Fruit fly (Drosophila melanogaster) whole organism, prepupa: ENCODE data around the gene rt.

Source experiments
- CG10631 ChIP-seq: fragments of 200-800 bp; sonication (Bioruptor generic); optimal IDR thresholded peaks from 2 replicates; lab custom pipeline; 2016; ENCODE audit warnings: missing biosample characterization, missing genetic modification characterization
- CG10669 ChIP-seq: fragments of 200-800 bp; sonication (Bioruptor generic); optimal IDR thresholded peaks from 3 replicates; lab custom pipeline; 2018; ENCODE audit warnings: missing biosample characterization, mild to moderate bottlenecking, missing genetic modification characterization, moderate library complexity
- CG11294 ChIP-seq: fragments of 200-800 bp; sonication (Bioruptor generic); IDR thresholded peaks from 2 replicates; pipeline ENCODE4 v1.3.6; 2022; ENCODE audit warnings: missing biosample characterization, missing genetic modification characterization
- CG11762 ChIP-seq: fragments of 200-800 bp; sonication (Bioruptor generic); optimal IDR thresholded peaks from 3 replicates; lab custom pipeline; 2016; ENCODE audit warnings: missing biosample characterization, missing genetic modification characterization; ENCODE audit not compliant: insufficient read depth
- CG11902 ChIP-seq: fragments of 200-800 bp; sonication (Bioruptor generic); optimal IDR thresholded peaks from 3 replicates; lab custom pipeline; 2016; ENCODE audit warnings: missing biosample characterization, missing genetic modification characterization
- CG15336 ChIP-seq: fragments of 200-800 bp; sonication (Bioruptor generic); IDR thresholded peaks from 2 replicates; pipeline ENCODE4 v1.3.6; 2022; ENCODE audit warnings: missing biosample characterization, missing genetic modification characterization
- CG1621 ChIP-seq: fragments of 200-800 bp; sonication (Bioruptor generic); optimal IDR thresholded peaks from 3 replicates; lab custom pipeline; 2018; ENCODE audit warnings: missing biosample characterization, mild to moderate bottlenecking, missing genetic modification characterization
- CG16779 ChIP-seq: fragments of 200-800 bp; sonication (Bioruptor generic); optimal IDR thresholded peaks from 3 replicates; lab custom pipeline; 2017; ENCODE audit warnings: missing biosample characterization, mild to moderate bottlenecking, missing genetic modification characterization
- CG3032 ChIP-seq: fragments of 200-800 bp; optimal IDR thresholded peaks from 2 replicates; lab custom pipeline; 2019; ENCODE audit warnings: missing biosample characterization, mild to moderate bottlenecking, missing genetic modification characterization, moderate library complexity
- CG31627 ChIP-seq: fragments of 200-800 bp; sonication (Bioruptor generic); optimal IDR thresholded peaks from 3 replicates; lab custom pipeline; 2016; ENCODE audit warnings: missing biosample characterization, missing genetic modification characterization
- CG34406 ChIP-seq: fragments of 200-800 bp; sonication (Bioruptor generic); optimal IDR thresholded peaks from 3 replicates; lab custom pipeline; 2016; ENCODE audit warnings: missing biosample characterization, missing genetic modification characterization
- CG3919 ChIP-seq: fragments of 200-800 bp; sonication (Bioruptor generic); optimal IDR thresholded peaks from 3 replicates; lab custom pipeline; 2016; ENCODE audit warnings: missing biosample characterization, missing genetic modification characterization
- CG4318 ChIP-seq: fragments of 200-800 bp; sonication (Bioruptor generic); optimal IDR thresholded peaks from 3 replicates; lab custom pipeline; 2017; ENCODE audit warnings: missing biosample characterization, mild to moderate bottlenecking, missing genetic modification characterization
- CG6163 ChIP-seq: fragments of 200-800 bp; sonication (Bioruptor generic); IDR thresholded peaks from 3 replicates; pipeline ENCODE4 v1.3.6; 2022; ENCODE audit warnings: missing biosample characterization, missing genetic modification characterization
- CG6276 ChIP-seq: fragments of 200-800 bp; sonication (Bioruptor generic); optimal IDR thresholded peaks from 2 replicates; lab custom pipeline; 2017; ENCODE audit warnings: missing biosample characterization, mild to moderate bottlenecking, missing genetic modification characterization
- CG6792 ChIP-seq: fragments of 200-800 bp; sonication (Bioruptor generic); optimal IDR thresholded peaks from 3 replicates; lab custom pipeline; 2016; ENCODE audit warnings: missing biosample characterization, missing genetic modification characterization
- CG6854 ChIP-seq: fragments of 200-800 bp; sonication (Bioruptor generic); optimal IDR thresholded peaks from 2 replicates; lab custom pipeline; 2017; ENCODE audit warnings: missing biosample characterization, mild to moderate bottlenecking, missing genetic modification characterization
- CG8119 ChIP-seq: fragments of 200-800 bp; sonication (Bioruptor generic); IDR thresholded peaks from 3 replicates; pipeline ENCODE4 v1.3.6; 2022; ENCODE audit warnings: missing biosample characterization, missing genetic modification characterization
- CG8319 ChIP-seq: fragments of 200-800 bp; sonication (Bioruptor generic); optimal IDR thresholded peaks from 3 replicates; lab custom pipeline; 2016; ENCODE audit warnings: missing biosample characterization, missing genetic modification characterization
- CG8632 ChIP-seq: fragments of 200-800 bp; sonication (Bioruptor generic); optimal IDR thresholded peaks from 3 replicates; lab custom pipeline; 2016; ENCODE audit warnings: missing biosample characterization, missing genetic modification characterization
- CG9139 ChIP-seq: fragments of 200-800 bp; sonication (Bioruptor generic); optimal IDR thresholded peaks from 3 replicates; lab custom pipeline; 2017; ENCODE audit warnings: missing biosample characterization, mild to moderate bottlenecking, missing genetic modification characterization
- Eip75B ChIP-seq: fragments of 200-800 bp; sonication (Bioruptor generic); optimal IDR thresholded peaks from 3 replicates; lab custom pipeline; 2016; ENCODE audit warnings: missing biosample characterization, missing genetic modification characterization
- Eip78C ChIP-seq: fragments of 200-800 bp; sonication (Bioruptor generic); peaks from one replicate; lab custom pipeline; 2016; ENCODE audit warnings: missing biosample characterization, missing genetic modification characterization
- Eip93F ChIP-seq: fragments of 200-800 bp; sonication (Bioruptor generic); optimal IDR thresholded peaks from 2 replicates; lab custom pipeline; 2016; ENCODE audit warnings: missing biosample characterization, mild to moderate bottlenecking, missing genetic modification characterization
- Ets21C ChIP-seq: fragments of 200-800 bp; sonication (Bioruptor generic); optimal IDR thresholded peaks from 3 replicates; lab custom pipeline; 2016; ENCODE audit warnings: missing biosample characterization, missing genetic modification characterization
- Gug ChIP-seq: fragments of 200-800 bp; sonication (Bioruptor generic); IDR thresholded peaks from 2 replicates; pipeline ENCODE4 v1.3.6; 2022; ENCODE audit warnings: missing biosample characterization, missing genetic modification characterization
- Hr38 ChIP-seq: sonication (Bioruptor generic); optimal IDR thresholded peaks from 2 replicates; lab custom pipeline; 2016; ENCODE audit warnings: missing biosample characterization, missing genetic modification characterization
- Hr39 ChIP-seq: fragments of 200-800 bp; sonication (Bioruptor generic); optimal IDR thresholded peaks from 2 replicates; lab custom pipeline; 2016; ENCODE audit warnings: missing biosample characterization, missing genetic modification characterization
- Hr4 ChIP-seq: fragments of 200-800 bp; sonication (Bioruptor generic); optimal IDR thresholded peaks from 3 replicates; lab custom pipeline; 2016; ENCODE audit warnings: missing biosample characterization, missing genetic modification characterization
- Lpt ChIP-seq: fragments of 200-800 bp; sonication (Bioruptor generic); optimal IDR thresholded peaks from 3 replicates; lab custom pipeline; 2016; ENCODE audit warnings: missing biosample characterization, missing genetic modification characterization
- Met ChIP-seq: fragments of 200-800 bp; sonication (Bioruptor generic); optimal IDR thresholded peaks from 3 replicates; lab custom pipeline; 2016; ENCODE audit warnings: missing biosample characterization, missing genetic modification characterization
- OdsH ChIP-seq: fragments of 200-800 bp; sonication (Bioruptor generic); optimal IDR thresholded peaks from 3 replicates; lab custom pipeline; 2016; ENCODE audit warnings: missing biosample characterization, missing genetic modification characterization
- Smox ChIP-seq: fragments of 200-800 bp; sonication (Bioruptor generic); optimal IDR thresholded peaks from 3 replicates; lab custom pipeline; 2016; ENCODE audit warnings: missing biosample characterization, missing genetic modification characterization
- Sox102F ChIP-seq: fragments of 200-800 bp; sonication (Bioruptor generic); optimal IDR thresholded peaks from 2 replicates; lab custom pipeline; 2016; ENCODE audit warnings: missing biosample characterization, mild to moderate bottlenecking, missing genetic modification characterization
- Sox14 ChIP-seq: fragments of 200-800 bp; sonication (Bioruptor generic); optimal IDR thresholded peaks from 3 replicates; lab custom pipeline; 2016; ENCODE audit warnings: missing biosample characterization, missing genetic modification characterization
- Sox15 ChIP-seq: fragments of 200-800 bp; sonication (Bioruptor generic); optimal IDR thresholded peaks from 3 replicates; lab custom pipeline; 2016; ENCODE audit warnings: missing biosample characterization, missing genetic modification characterization
- achi ChIP-seq: fragments of 200-800 bp; sonication (Bioruptor generic); optimal IDR thresholded peaks from 3 replicates; lab custom pipeline; 2016; ENCODE audit warnings: missing biosample characterization, missing genetic modification characterization
- acj6 ChIP-seq: fragments of 200-800 bp; sonication (Bioruptor generic); optimal IDR thresholded peaks from 3 replicates; lab custom pipeline; 2016; ENCODE audit warnings: missing biosample characterization, missing genetic modification characterization
- cyc ChIP-seq: fragments of 200-800 bp; sonication (Bioruptor generic); optimal IDR thresholded peaks from 3 replicates; lab custom pipeline; 2016; ENCODE audit warnings: missing biosample characterization, missing genetic modification characterization
- dac ChIP-seq: fragments of 200-800 bp; sonication (Bioruptor generic); optimal IDR thresholded peaks from 2 replicates; lab custom pipeline; 2017; ENCODE audit warnings: missing biosample characterization, mild to moderate bottlenecking, missing genetic modification characterization
- dsx ChIP-seq: fragments of 200-800 bp; optimal IDR thresholded peaks from 3 replicates; lab custom pipeline; 2019; ENCODE audit warnings: missing biosample characterization, mild to moderate bottlenecking, missing genetic modification characterization, moderate library complexity; ENCODE audit not compliant: poor library complexity, severe bottlenecking
- esn ChIP-seq: fragments of 200-800 bp; sonication (Bioruptor generic); optimal IDR thresholded peaks from 2 replicates; lab custom pipeline; 2016; ENCODE audit warnings: missing biosample characterization, mild to moderate bottlenecking, missing genetic modification characterization, moderate library complexity
- fd59A ChIP-seq: fragments of 200-800 bp; sonication (Bioruptor generic); optimal IDR thresholded peaks from 2 replicates; lab custom pipeline; 2017; ENCODE audit warnings: missing biosample characterization, mild to moderate bottlenecking, missing genetic modification characterization, missing genetic modification reagents
- fd85E ChIP-seq: fragments of 200-800 bp; sonication (Bioruptor generic); optimal IDR thresholded peaks from 3 replicates; lab custom pipeline; 2016; ENCODE audit warnings: missing biosample characterization, missing genetic modification characterization
- fkh ChIP-seq: fragments of 200-800 bp; sonication (Bioruptor generic); optimal IDR thresholded peaks from 3 replicates; lab custom pipeline; 2017; ENCODE audit warnings: missing biosample characterization, mild to moderate bottlenecking, missing genetic modification characterization, moderate library complexity
- lz ChIP-seq: fragments of 200-800 bp; sonication (Bioruptor generic); optimal IDR thresholded peaks from 3 replicates; lab custom pipeline; 2016; ENCODE audit warnings: missing biosample characterization, missing genetic modification characterization
- pdm3 ChIP-seq: fragments of 200-800 bp; sonication (Bioruptor generic); optimal IDR thresholded peaks from 3 replicates; lab custom pipeline; 2016; ENCODE audit warnings: missing biosample characterization, missing genetic modification characterization
- ss ChIP-seq, 2 experiments: fragments of 200-800 bp; sonication (Bioruptor generic); optimal IDR thresholded peaks; 2 replicates in 1 of 2; 3 replicates in 1 of 2; lab custom pipeline; 2017 to 2018; ENCODE audit warnings: mild to moderate bottlenecking in 2 of 2, missing biosample characterization in 2 of 2, missing genetic modification characterization in 2 of 2, moderate library complexity in 1 of 2
- svp ChIP-seq: fragments of 200-800 bp; sonication (Bioruptor generic); peaks from one replicate; lab custom pipeline; 2016; ENCODE audit warnings: missing biosample characterization, missing genetic modification characterization
- topi ChIP-seq: fragments of 200-800 bp; sonication (Bioruptor generic); optimal IDR thresholded peaks from 3 replicates; lab custom pipeline; 2016; ENCODE audit warnings: missing biosample characterization, missing genetic modification characterization
- vri ChIP-seq: fragments of 200-800 bp; sonication (Bioruptor generic); optimal IDR thresholded peaks from 3 replicates; lab custom pipeline; 2016; ENCODE audit warnings: missing biosample characterization, mild to moderate bottlenecking, missing genetic modification characterization

rt gene

DNA sequence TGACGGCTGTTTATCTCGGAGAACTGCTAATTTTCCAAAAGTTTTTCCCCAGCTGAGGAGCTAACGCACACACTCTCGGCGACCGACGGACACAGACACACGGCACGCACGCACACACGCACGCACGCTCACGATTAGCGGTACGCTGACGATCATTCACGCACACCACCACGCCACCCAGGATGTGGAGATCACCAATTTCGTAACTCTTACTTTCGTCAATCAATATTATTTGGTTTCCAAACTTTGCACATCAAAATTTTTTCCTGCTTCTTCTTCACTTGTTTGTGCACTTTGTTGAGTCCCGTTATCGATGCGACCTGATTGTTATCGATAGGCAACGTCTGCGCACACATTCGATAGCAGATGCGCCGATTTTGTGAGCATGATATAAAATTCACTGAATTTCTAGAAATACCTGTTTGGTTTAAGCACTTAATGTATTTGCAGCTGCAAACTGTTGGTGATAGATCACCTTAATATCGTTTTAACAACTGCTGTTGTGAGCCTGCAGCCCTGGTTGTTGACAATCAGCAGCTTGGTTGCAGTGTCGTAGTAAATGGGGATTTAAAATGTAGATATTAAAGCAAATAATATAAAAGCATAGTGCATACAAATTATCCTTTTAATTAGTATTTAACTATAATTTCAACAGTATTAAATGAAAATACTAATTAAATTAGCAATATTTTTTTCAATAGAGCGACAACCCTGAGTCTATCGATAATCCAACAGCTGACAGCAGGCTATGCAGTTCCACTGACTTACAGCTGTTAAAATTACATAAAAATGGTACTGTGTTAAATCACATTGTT, 25.4 kb downstream of the rt start, which contains the start of the genes CG7394 and Mob2:
Gene CG7394, plus strand, starts transcription at position 51 of the 815 bp plus-strand sequence.
Gene Mob2, minus strand, starts transcription at position 288 of the 815 bp plus-strand sequence.
- peak; percentile 93 for TF ChIP-seq Hr4
- TF ChIP-seq Lpt (GFP tag; lab: Kevin White, UChicago) = peak; percentile 60
- TF ChIP-seq CG9139 = no peak
- peak; percentile 77 for TF ChIP-seq CG11294 (GFP tag; lab: Robert Waterston, UW)
- peak; percentile 92 for TF ChIP-seq Smox (GFP tag; lab: Kevin White, UChicago)
- TF ChIP-seq fd59A (GFP tag; lab: Kevin White, UChicago) = peak; percentile 73
- TF ChIP-seq Ets21C (GFP tag; lab: Kevin White, UChicago) = peak; percentile 72
- TF ChIP-seq CG3919 (GFP tag; lab: Kevin White, UChicago) = peak; percentile 89
- TF ChIP-seq CG1621 (tag; lab: Kevin White, UChicago) = peak; percentile 49
- TF ChIP-seq esn = peak; percentile 92
- TF ChIP-seq CG8632 (GFP tag; lab: Kevin White, UChicago) = peak; percentile 88
- peak; percentile 90 for TF ChIP-seq Sox102F (GFP tag; lab: Kevin White, UChicago)
- TF ChIP-seq OdsH = peak; percentile 92
- TF ChIP-seq CG15336 (GFP tag; lab: Robert Waterston, UW) = peak; percentile 89
- TF ChIP-seq CG6854 = no peak
- peak; percentile 96 for TF ChIP-seq Eip78C (GFP tag; lab: Kevin White, UChicago)
- TF ChIP-seq dac (GFP tag; lab: Kevin White, UChicago) = peak; percentile 48
- peak; percentile 53 for TF ChIP-seq Hr38
- peak; percentile 93 for TF ChIP-seq achi (GFP tag; lab: Kevin White, UChicago)
- peak; percentile 83 for TF ChIP-seq CG6792 (GFP tag; lab: Kevin White, UChicago)
- TF ChIP-seq CG11902 = peak; percentile 78
- peak; percentile 96 for TF ChIP-seq svp (GFP tag; lab: Kevin White, UChicago)
- TF ChIP-seq CG16779 (tag; lab: Kevin White, UChicago) = no peak
- TF ChIP-seq pdm3 = peak; percentile 92
- TF ChIP-seq vri (GFP tag; lab: Kevin White, UChicago) = peak; percentile 91
- peak; percentile 27 for TF ChIP-seq CG6276 (GFP tag; lab: Kevin White, UChicago)
- peak; percentile 87 for TF ChIP-seq topi
- peak; percentile 89 for TF ChIP-seq CG34406 (GFP tag; lab: Kevin White, UChicago)
- TF ChIP-seq CG11762 (GFP tag; lab: Kevin White, UChicago) = peak; percentile 68
- peak; percentile 48 to 69 for TF ChIP-seq ss (GFP tag; optimal IDR thresholded peaks at IDR 0.05; lab: Kevin White, UChicago)
- TF ChIP-seq CG3032 (tag; lab: Kevin White, UChicago) = peak; percentile 80
- TF ChIP-seq acj6 (GFP tag; lab: Kevin White, UChicago) = peak; percentile 91
- TF ChIP-seq Eip93F (GFP tag; lab: Kevin White, UChicago) = peak; percentile 56
- TF ChIP-seq dsx (GFP tag; lab: Kevin White, UChicago) = peak; percentile 80
- peak; percentile 86 for TF ChIP-seq fkh (GFP tag; lab: Kevin White, UChicago)
- TF ChIP-seq Sox14 (GFP tag; lab: Kevin White, UChicago) = peak; percentile 89
- TF ChIP-seq cyc (GFP tag; lab: Kevin White, UChicago) = peak; percentile 88
- peak; percentile 74 for TF ChIP-seq CG8319 (GFP tag; lab: Kevin White, UChicago)
- peak; percentile 84 for TF ChIP-seq CG8119 (GFP tag; lab: Robert Waterston, UW)
- peak; percentile 91 for TF ChIP-seq Met (GFP tag; lab: Kevin White, UChicago)
- TF ChIP-seq CG10631 = peak; percentile 89
- peak; percentile 88 for TF ChIP-seq CG31627 (GFP tag; lab: Kevin White, UChicago)
- peak; percentile 86 for TF ChIP-seq lz (GFP tag; lab: Kevin White, UChicago)
- TF ChIP-seq fd85E (GFP tag; lab: Kevin White, UChicago) = peak; percentile 63
- peak; percentile 78 for TF ChIP-seq CG4318 (GFP tag; lab: Kevin White, UChicago)
- TF ChIP-seq Hr39 (GFP tag; lab: Kevin White, UChicago) = peak; percentile 88
- peak; percentile 87 for TF ChIP-seq Gug (GFP tag; lab: Robert Waterston, UW)
- TF ChIP-seq CG6163 (GFP tag; lab: Robert Waterston, UW) = peak; percentile 94
- peak; percentile 81 for TF ChIP-seq Sox15 (GFP tag; lab: Kevin White, UChicago)
- TF ChIP-seq Eip75B (GFP tag; lab: Kevin White, UChicago) = peak; percentile 84
- peak; percentile 83 for TF ChIP-seq CG10669 (GFP tag; lab: Kevin White, UChicago)
